ENCODE assay signal across 5 fruit fly cellular contexts in genomic region chr2L:19756716-19757115, dm6.
TF ChIP-seq lines count a peak whose summit lies in the region.

CG10631 (minus strand) TSS chr2L:19756904.

- no peak for TF ChIP-seq CTCF in whole organism, embryonic (GFP tag; optimal IDR thresholded peaks at IDR 0.05; lab: Kevin White, UChicago)

TF ChIP-seq in whole organism, adult, 20 proteins besides CTCF, POLR2A, EP300 and RAD21:
- TF ChIP-seq pad (GFP tag; optimal IDR thresholded peaks at IDR 0.05; lab: Kevin White, UChicago) (no peak), CG33017 (tag; optimal IDR thresholded peaks at IDR 0.05; lab: Kevin White, UChicago) (no peak), bab1 (GFP tag; optimal IDR thresholded peaks at IDR 0.05; lab: Kevin White, UChicago) (peak; percentile 69), ovo (GFP tag; optimal IDR thresholded peaks at IDR 0.05; lab: Kevin White, UChicago) (no peak), Mnt (GFP tag; optimal IDR thresholded peaks at IDR 0.05; lab: Kevin White, UChicago) (peak; percentile 7)

TF ChIP-seq in whole organism, embryonic, 481 proteins besides CTCF, POLR2A, EP300 and RAD21 (continues in another document):
- peak; percentile 16 for TF ChIP-seq CG11504 (tag; optimal IDR thresholded peaks at IDR 0.05; lab: Kevin White, UChicago)
- no peak for TF ChIP-seq pfk (GFP tag; optimal IDR thresholded peaks at IDR 0.05; lab: Kevin White, UChicago)
- TF ChIP-seq jumu (GFP tag; optimal IDR thresholded peaks at IDR 0.05; lab: Kevin White, UChicago), result no peak
- TF ChIP-seq CG8290 (GFP tag; optimal IDR thresholded peaks at IDR 0.05; lab: Kevin White, UChicago), result no peak
- TF ChIP-seq CG8290 (tag; optimal IDR thresholded peaks at IDR 0.05; lab: Kevin White, UChicago), result peak in 1 of 2 experiments; percentile 64
- TF ChIP-seq onecut (GFP tag; IDR thresholded peaks at IDR 0.05; lab: Robert Waterston, UW), result peak; percentile 16; the same call in 1 of the 2 replicates
- TF ChIP-seq sens (GFP tag; lab: Kevin White, UChicago), result no peak
- TF ChIP-seq CG4820 (GFP tag; optimal IDR thresholded peaks at IDR 0.05; lab: Kevin White, UChicago), result no peak
- peak; percentile 75 for TF ChIP-seq Med (GFP tag; lab: Kevin White, UChicago)
- TF ChIP-seq z (GFP tag; IDR thresholded peaks at IDR 0.05; lab: Robert Waterston, UW), result no peak
- TF ChIP-seq CG1603 (tag; optimal IDR thresholded peaks at IDR 0.05; lab: Kevin White, UChicago), result no peak
- TF ChIP-seq CG10209 (GFP tag; optimal IDR thresholded peaks at IDR 0.05; lab: Kevin White, UChicago), result no peak
- no peak for TF ChIP-seq CG9215 (GFP tag; IDR thresholded peaks at IDR 0.05; lab: Robert Waterston, UW)
- TF ChIP-seq CG9437 (GFP tag; optimal IDR thresholded peaks at IDR 0.05; lab: Kevin White, UChicago), result no peak
- peak; percentile 85; the same call in 2 of the 4 replicates for TF ChIP-seq chinmo (GFP tag; IDR thresholded peaks at IDR 0.05; lab: Robert Waterston, UW; ENCODE audit: partially characterized antibody)
- TF ChIP-seq CG32772 (GFP tag; IDR thresholded peaks at IDR 0.05; lab: Robert Waterston, UW), result no peak
- no peak for TF ChIP-seq Nf-YB (GFP tag; optimal IDR thresholded peaks at IDR 0.05; lab: Kevin White, UChicago)
- no peak for TF ChIP-seq gem (tag; optimal IDR thresholded peaks at IDR 0.05; lab: Kevin White, UChicago)
- peak; percentile 40 for TF ChIP-seq MESR4 (GFP tag; optimal IDR thresholded peaks at IDR 0.05; lab: Kevin White, UChicago)
- no peak for TF ChIP-seq CG15073 (GFP tag; optimal IDR thresholded peaks at IDR 0.05; lab: Kevin White, UChicago)
- peak; percentile 7 for TF ChIP-seq Ets97D (GFP tag; optimal IDR thresholded peaks at IDR 0.05; lab: Kevin White, UChicago)
- no peak for TF ChIP-seq ERR (GFP tag; optimal IDR thresholded peaks at IDR 0.05; lab: Kevin White, UChicago)

TF ChIP-seq in whole organism, prepupa, 60 proteins besides CTCF, POLR2A, EP300 and RAD21:
- no peak for TF ChIP-seq CG31627 (GFP tag; optimal IDR thresholded peaks at IDR 0.05; lab: Kevin White, UChicago)
- no peak for TF ChIP-seq CG11762 (GFP tag; optimal IDR thresholded peaks at IDR 0.05; lab: Kevin White, UChicago; ENCODE audit: insufficient read depth)
- no peak for TF ChIP-seq CG4318 (GFP tag; optimal IDR thresholded peaks at IDR 0.05; lab: Kevin White, UChicago)
- no peak for TF ChIP-seq Smox (GFP tag; optimal IDR thresholded peaks at IDR 0.05; lab: Kevin White, UChicago)
- TF ChIP-seq CG10669 (GFP tag; optimal IDR thresholded peaks at IDR 0.05; lab: Kevin White, UChicago), result no peak
- TF ChIP-seq eg (GFP tag; IDR thresholded peaks at IDR 0.05; lab: Robert Waterston, UW), result peak; percentile 10; the same call in 1 of the 3 replicates
- TF ChIP-seq Sox14 (GFP tag; optimal IDR thresholded peaks at IDR 0.05; lab: Kevin White, UChicago), result no peak

TF ChIP-seq in whole organism, pupa, 21 proteins besides CTCF, POLR2A, EP300 and RAD21:
- TF ChIP-seq CG32121 (GFP tag; IDR thresholded peaks at IDR 0.05; lab: Robert Waterston, UW) (peak; percentile 13; the same call in 1 of the 2 replicates), Ets98B (GFP tag; IDR thresholded peaks at IDR 0.05; lab: Robert Waterston, UW) (no peak)

TF ChIP-seq in whole organism, wandering third instar larva, 38 proteins besides CTCF, POLR2A, EP300 and RAD21:
- no peak for TF ChIP-seq CrebA (GFP tag; optimal IDR thresholded peaks at IDR 0.05; lab: Kevin White, UChicago; ENCODE audit: borderline replicate concordance)
- TF ChIP-seq Hr83 (GFP tag; optimal IDR thresholded peaks at IDR 0.05; lab: Kevin White, UChicago; ENCODE audit: poor library complexity, severe bottlenecking), result peak; percentile 62
